Fruit fly (Drosophila melanogaster): ENCODE results near the gene CG31751.
A peak's percentile ranks its signal among the peaks of the same experiment; 100 is the strongest.

The CG31751 gene

dm6 chr2L:18676948-18677820 is at the start of gene CG31751, which contains the start of gene Mst36Fa:
Gene CG31751, plus strand, starts transcription at chr2L:18677221.
Gene Mst36Fa, minus strand, starts transcription at chr2L:18676998.
- TF ChIP-seq noc (tag; optimal IDR thresholded peaks at IDR 0.05): peak; percentile 76

- TF ChIP-seq noc (tag; optimal IDR thresholded peaks at IDR 0.05): no peak
Measured at dm6 chr2L:18628104-18628503, 48.9 kb upstream of the CG31751 start.

- no peak for TF ChIP-seq noc (tag; optimal IDR thresholded peaks at IDR 0.05)
Measured at dm6 chr2L:18629144-18629543, 47.9 kb upstream of the CG31751 start.

- TF ChIP-seq noc (tag; optimal IDR thresholded peaks at IDR 0.05): no peak
Measured at dm6 chr2L:18630611-18631221, 46.3 kb upstream of the CG31751 start.

dm6 chr2L:18632389-18632788 is 44.6 kb upstream of the CG31751 start:
- TF ChIP-seq noc (tag; optimal IDR thresholded peaks at IDR 0.05): no peak

- no peak for TF ChIP-seq noc (tag; optimal IDR thresholded peaks at IDR 0.05)
Measured at dm6 chr2L:18638945-18639344, 38.1 kb upstream of the CG31751 start.

- TF ChIP-seq noc (tag; optimal IDR thresholded peaks at IDR 0.05): no peak
Measured at dm6 chr2L:18641087-18641486, 35.9 kb upstream of the CG31751 start.

dm6 chr2L:18645468-18645867 is 31.6 kb upstream of the CG31751 start:
- TF ChIP-seq noc (tag; optimal IDR thresholded peaks at IDR 0.05): no peak

dm6 chr2L:18647857-18648652 is 29.0 kb upstream of the CG31751 start:
- no peak for TF ChIP-seq noc (tag; optimal IDR thresholded peaks at IDR 0.05)

- TF ChIP-seq noc (tag; optimal IDR thresholded peaks at IDR 0.05): no peak
Measured at dm6 chr2L:18652663-18653327, 24.2 kb upstream of the CG31751 start, which contains the start of gene Cyp310a1. Gene Cyp310a1, minus strand, starts transcription at chr2L:18653010.

- peak; percentile 53 for TF ChIP-seq noc (tag; optimal IDR thresholded peaks at IDR 0.05)
Measured at dm6 chr2L:18653328-18653675, 23.7 kb upstream of the CG31751 start.

dm6 chr2L:18656691-18657237 is 20.3 kb upstream of the CG31751 start:
- TF ChIP-seq noc (tag; optimal IDR thresholded peaks at IDR 0.05): no peak

dm6 chr2L:18658108-18658507 is 18.9 kb upstream of the CG31751 start:
- TF ChIP-seq noc (tag; optimal IDR thresholded peaks at IDR 0.05): no peak

- TF ChIP-seq noc (tag; optimal IDR thresholded peaks at IDR 0.05): no peak
Measured at dm6 chr2L:18663395-18663794, 13.6 kb upstream of the CG31751 start.

dm6 chr2L:18664707-18665550 is 12.1 kb upstream of the CG31751 start:
- TF ChIP-seq noc (tag; optimal IDR thresholded peaks at IDR 0.05): no peak

Data from whole organism, larva.